Fruit fly (Drosophila melanogaster): ENCODE results near the gene Pura.

DNA sequence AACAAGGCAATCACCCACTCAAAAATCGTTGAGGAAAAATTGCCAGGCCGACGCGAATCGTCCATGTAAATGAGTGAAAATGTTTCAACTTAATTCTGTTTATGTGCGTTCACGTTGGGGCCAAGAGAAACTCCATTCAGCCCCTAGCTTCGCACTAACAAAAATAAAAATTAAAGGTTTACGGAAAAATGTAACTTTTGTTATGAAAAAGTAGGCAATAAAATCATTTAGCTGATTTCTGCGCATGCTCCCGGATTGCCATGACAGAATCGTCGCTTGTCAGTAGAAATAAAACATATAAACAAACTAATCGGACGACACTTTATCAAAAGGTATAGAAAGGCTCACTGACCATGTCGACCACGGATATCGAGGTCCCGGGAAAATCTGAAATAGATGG lies 9.7 kb upstream of the Pura start, which contains the start of gene mmm:
- no peak for TF ChIP-seq psq (optimal IDR thresholded peaks at IDR 0.05)
- no peak for TF ChIP-seq pan (optimal IDR thresholded peaks at IDR 0.05)
- no peak for TF ChIP-seq Dll (optimal IDR thresholded peaks at IDR 0.05)
- no peak for TF ChIP-seq CG8478 (optimal IDR thresholded peaks at IDR 0.05)
- no peak for TF ChIP-seq EcR (GFP tag; optimal IDR thresholded peaks at IDR 0.05)
- no peak for TF ChIP-seq usp (GFP tag; optimal IDR thresholded peaks at IDR 0.05)

Data from whole organism.